Worm (Caenorhabditis elegans) whole organism, midembryonic: ENCODE results near the gene F35D2.3.

Experiments used
- T22C8.4 ChIP-seq: fragments of 200-800 bp; sonication (Bioruptor generic); IDR thresholded peaks from 2 replicates; pipeline ENCODE4 v1.3.6; 2022; ENCODE audit warnings: missing genetic modification characterization, missing compliant biosample characterization
- flt-1 ChIP-seq: fragments of 200-800 bp; sonication (Bioruptor generic); IDR thresholded peaks from 2 replicates; pipeline ENCODE4 v1.3.6; 2022; ENCODE audit warnings: missing genetic modification characterization, missing compliant biosample characterization
- med-1 ChIP-seq: sonication (generic microtip); optimal IDR thresholded peaks from 2 replicates; lab custom pipeline; 2017; ENCODE audit warnings: missing genetic modification characterization, mild to moderate bottlenecking, missing compliant biosample characterization, antibody characterized with exemption, missing genetic modification reagents; ENCODE audit not compliant: insufficient read depth
- tab-1 ChIP-seq: fragments of 200-800 bp; sonication (Bioruptor generic); IDR thresholded peaks from 2 replicates; pipeline ENCODE4 v1.3.6; 2022; ENCODE audit warnings: missing genetic modification characterization, missing compliant biosample characterization

- TF ChIP-seq med-1 (GFP tag; lab: Kevin White, UChicago) (no peak), T22C8.4 (GFP tag; lab: Robert Waterston, UW) (no peak), flt-1 (GFP tag; lab: Robert Waterston, UW) (no peak), tab-1 (GFP tag; lab: Robert Waterston, UW) (no peak)
Observed at ce11 chrII:7554716-7555247, 15.6 kb upstream of the F35D2.3 start.
